ENCODE assay signal across 2 worm cellular contexts in genomic region chrX:2495865-2496314, ce11.
TF ChIP-seq lines count a peak whose summit lies in the region.

Gene rabr-1 (plus strand): TSS chrX:2496180.

TF ChIP-seq in whole organism, L2 larva, 48 proteins besides CTCF, POLR2A, EP300 and RAD21 (continued from another document):
- TF ChIP-seq alr-1 (tag; optimal IDR thresholded peaks at IDR 0.05; lab: Kevin White, UChicago): no peak
- TF ChIP-seq lin-39 (tag; optimal IDR thresholded peaks at IDR 0.05; lab: Kevin White, UChicago): no peak
- no peak for TF ChIP-seq zag-1 (tag; optimal IDR thresholded peaks at IDR 0.05; lab: Kevin White, UChicago)
- TF ChIP-seq nhr-25 (tag; optimal IDR thresholded peaks at IDR 0.05; lab: Kevin White, UChicago): peak; percentile 61
- no peak for TF ChIP-seq elt-1 (tag; optimal IDR thresholded peaks at IDR 0.05; lab: Kevin White, UChicago)
- peak; percentile 68 for TF ChIP-seq sma-3 (GFP tag; optimal IDR thresholded peaks at IDR 0.05; lab: Kevin White, UChicago)
- peak; percentile 40 for TF ChIP-seq nhr-6 (tag; optimal IDR thresholded peaks at IDR 0.05; lab: Kevin White, UChicago)
- TF ChIP-seq dmd-4 (tag; optimal IDR thresholded peaks at IDR 0.05; lab: Kevin White, UChicago): no peak

TF ChIP-seq in whole organism, L4 larva, 104 proteins besides CTCF, POLR2A, EP300 and RAD21 (continued from another document):
- TF ChIP-seq lin-13 (GFP tag; optimal IDR thresholded peaks at IDR 0.05; lab: Kevin White, UChicago) (no peak), hmg-1.1 (GFP tag; IDR thresholded peaks at IDR 0.05; lab: Robert Waterston, UW) (peak; percentile 54; the same call in 1 of the 2 replicates), tra-1 (GFP tag; IDR thresholded peaks at IDR 0.05; lab: Robert Waterston, UW) (no peak), nhr-77 (tag; optimal IDR thresholded peaks at IDR 0.05; lab: Kevin White, UChicago) (no peak), hif-1 (tag; optimal IDR thresholded peaks at IDR 0.05; lab: Kevin White, UChicago) (no peak), zag-1 (tag; optimal IDR thresholded peaks at IDR 0.05; lab: Kevin White, UChicago) (no peak), pqm-1 (tag; optimal IDR thresholded peaks at IDR 0.05; lab: Kevin White, UChicago) (no peak), hlh-30 (tag; optimal IDR thresholded peaks at IDR 0.05; lab: Kevin White, UChicago; ENCODE audit: insufficient read depth) (peak; percentile 41), lim-7 (GFP tag; IDR thresholded peaks at IDR 0.05; lab: Robert Waterston, UW) (no peak), skn-1 (tag; optimal IDR thresholded peaks at IDR 0.05; lab: Kevin White, UChicago) (no peak), ceh-20 (GFP tag; IDR thresholded peaks at IDR 0.05; lab: Robert Waterston, UW) (no peak), nhr-10 (tag; optimal IDR thresholded peaks at IDR 0.05; lab: Kevin White, UChicago) (peak; percentile 38), pha-4 (GFP tag; IDR thresholded peaks at IDR 0.05; lab: Robert Waterston, UW) (peak; percentile 33; the same call in 1 of the 2 replicates), pha-4 (tag; optimal IDR thresholded peaks at IDR 0.05; lab: Kevin White, UChicago) (no peak), mxl-3 (GFP tag; optimal IDR thresholded peaks at IDR 0.05; lab: Kevin White, UChicago) (peak; percentile 59), lin-15B (tag; optimal IDR thresholded peaks at IDR 0.05; lab: Kevin White, UChicago) (no peak), nhr-11 (tag; optimal IDR thresholded peaks at IDR 0.05; lab: Kevin White, UChicago) (peak; percentile 30), nhr-102 (tag; optimal IDR thresholded peaks at IDR 0.05; lab: Kevin White, UChicago) (no peak), T20F7.1 (GFP tag; optimal IDR thresholded peaks at IDR 0.05; lab: Kevin White, UChicago) (no peak), vab-7 (GFP tag; IDR thresholded peaks at IDR 0.05; lab: Robert Waterston, UW) (no peak), nhr-41 (GFP tag; IDR thresholded peaks at IDR 0.05; lab: Robert Waterston, UW) (0 out of 2 replicates have a peak, but pooled peaks have one; percentile 48), ztf-7 (tag; optimal IDR thresholded peaks at IDR 0.05; lab: Kevin White, UChicago) (no peak), zfp-2 (tag; optimal IDR thresholded peaks at IDR 0.05; lab: Kevin White, UChicago) (no peak), F49E8.2 (tag; optimal IDR thresholded peaks at IDR 0.05; lab: Kevin White, UChicago; ENCODE audit: borderline replicate concordance) (no peak), F26F4.8 (GFP tag; conservative IDR thresholded peaks at IDR 0.05; lab: Robert Waterston, UW) (no peak), mes-2 (tag; optimal IDR thresholded peaks at IDR 0.05; lab: Kevin White, UChicago; ENCODE audit: poor library complexity, severe bottlenecking) (no peak), daf-16 (GFP tag; optimal IDR thresholded peaks at IDR 0.05; lab: Kevin White, UChicago) (no peak), daf-16 (tag; optimal IDR thresholded peaks at IDR 0.05; lab: Kevin White, UChicago) (peak; percentile 8), unc-62 (GFP tag; optimal IDR thresholded peaks at IDR 0.05 in 1 of 2; lab: Kevin White, UChicago) (peak in 1 of 2 experiments; percentile 98), unc-62 (tag; optimal IDR thresholded peaks at IDR 0.05; lab: Kevin White, UChicago) (no peak), lin-39 (tag; optimal IDR thresholded peaks at IDR 0.05; lab: Kevin White, UChicago) (no peak), jun-1 (tag; optimal IDR thresholded peaks at IDR 0.05; lab: Kevin White, UChicago) (no peak), nhr-76 (tag; optimal IDR thresholded peaks at IDR 0.05; lab: Kevin White, UChicago) (no peak), ceh-82 (tag; optimal IDR thresholded peaks at IDR 0.05; lab: Kevin White, UChicago) (no peak), nhr-25 (tag; optimal IDR thresholded peaks at IDR 0.05; lab: Kevin White, UChicago; ENCODE audit: borderline replicate concordance, insufficient read depth) (peak; percentile 36), dmd-6 (GFP tag; IDR thresholded peaks at IDR 0.05; lab: Robert Waterston, UW) (peak; percentile 38; the same call in 1 of the 2 replicates), R02D3.7 (tag; optimal IDR thresholded peaks at IDR 0.05; lab: Kevin White, UChicago) (no peak), ctbp-1 (GFP tag; IDR thresholded peaks at IDR 0.05; lab: Robert Waterston, UW) (peak; percentile 64; the same call in 1 of the 2 replicates), Y105C5A.15 (GFP tag; IDR thresholded peaks at IDR 0.05; lab: Robert Waterston, UW) (no peak)
TF ChIP-seq in whole organism, L4 larva: peak in this region for 21.
